Fruit fly (Drosophila melanogaster): ENCODE data around the gene unc.

Gene unc

DNA sequence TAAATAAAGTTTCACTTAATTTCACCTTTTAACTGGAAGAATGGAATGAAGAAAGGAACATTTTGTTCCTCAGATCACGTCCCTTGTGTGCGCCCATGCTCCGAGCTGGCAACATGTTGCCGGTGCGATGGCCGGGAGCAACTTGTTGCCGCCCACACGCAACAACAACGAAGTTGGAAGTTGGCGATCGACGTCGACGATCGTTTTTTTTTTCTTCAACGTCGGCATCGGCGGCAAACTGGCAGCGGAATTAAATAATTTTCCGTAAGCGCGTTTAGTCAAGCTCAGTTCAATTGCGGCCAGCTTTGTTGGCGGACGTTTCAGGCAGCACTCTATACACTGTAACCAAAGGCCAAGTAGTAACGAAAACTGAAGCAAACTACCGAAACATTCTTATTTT is 6.8 kb upstream of the unc start, which contains the start of gene ldd (continued):
- TF ChIP-seq Adf1 (GFP tag; IDR thresholded peaks at IDR 0.05), result peak; percentile 48; the same call in 1 of the 2 replicates
- peak; percentile 32; the same call in 1 of the 2 replicates for TF ChIP-seq NFAT (GFP tag; IDR thresholded peaks at IDR 0.05)
- TF ChIP-seq Hr78 (GFP tag; optimal IDR thresholded peaks at IDR 0.05), result no peak
- no peak for TF ChIP-seq wdn (GFP tag; IDR thresholded peaks at IDR 0.05)
- TF ChIP-seq CG18011 (GFP tag; optimal IDR thresholded peaks at IDR 0.05), result no peak
- no peak for TF ChIP-seq eyg (GFP tag; optimal IDR thresholded peaks at IDR 0.05)
- TF ChIP-seq MESR4 (GFP tag; optimal IDR thresholded peaks at IDR 0.05), result no peak
- TF ChIP-seq Optix (GFP tag; IDR thresholded peaks at IDR 0.05), result no peak
- TF ChIP-seq sqz (GFP tag; optimal IDR thresholded peaks at IDR 0.05), result peak; percentile 13
- no peak for TF ChIP-seq run (tag; optimal IDR thresholded peaks at IDR 0.05)
- peak; percentile 48 for TF ChIP-seq Deaf1 (tag; optimal IDR thresholded peaks at IDR 0.05)

DNA sequence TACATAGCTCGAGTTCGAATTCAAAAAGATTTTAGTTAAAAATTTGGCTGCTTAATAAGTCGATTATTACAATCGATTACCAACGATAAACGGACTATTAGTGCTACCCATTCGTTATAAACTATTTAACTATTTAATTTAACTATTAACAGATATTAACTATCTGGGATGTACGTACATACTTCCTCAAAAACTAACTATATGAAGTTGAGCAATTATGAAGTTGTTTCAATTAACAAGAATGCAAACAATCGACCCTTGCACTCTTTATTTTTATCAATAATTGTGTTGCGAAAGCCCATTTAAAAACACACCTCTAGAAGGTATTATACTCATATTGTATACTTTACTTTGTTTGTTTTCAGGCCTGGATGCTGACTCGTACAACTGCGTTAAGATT is 10.4 kb downstream of the unc start, which contains the start of gene CG1503:
TSS of gene CG1503 (minus strand) at position 101 of the 400 bp plus-strand sequence.
- TF ChIP-seq Oli (tag; optimal IDR thresholded peaks at IDR 0.05) (no peak), org-1 (GFP tag; optimal IDR thresholded peaks at IDR 0.05) (no peak), zfh2 (GFP tag; optimal IDR thresholded peaks at IDR 0.05) (no peak), jigr1 (GFP tag; IDR thresholded peaks at IDR 0.05) (no peak), CG10366 (GFP tag; IDR thresholded peaks at IDR 0.05) (no peak), CG17359 (tag; optimal IDR thresholded peaks at IDR 0.05) (no peak), trem (tag; optimal IDR thresholded peaks at IDR 0.05) (no peak), grn (GFP tag; optimal IDR thresholded peaks at IDR 0.05) (no peak), sima (GFP tag; optimal IDR thresholded peaks at IDR 0.05) (no peak)

DNA sequence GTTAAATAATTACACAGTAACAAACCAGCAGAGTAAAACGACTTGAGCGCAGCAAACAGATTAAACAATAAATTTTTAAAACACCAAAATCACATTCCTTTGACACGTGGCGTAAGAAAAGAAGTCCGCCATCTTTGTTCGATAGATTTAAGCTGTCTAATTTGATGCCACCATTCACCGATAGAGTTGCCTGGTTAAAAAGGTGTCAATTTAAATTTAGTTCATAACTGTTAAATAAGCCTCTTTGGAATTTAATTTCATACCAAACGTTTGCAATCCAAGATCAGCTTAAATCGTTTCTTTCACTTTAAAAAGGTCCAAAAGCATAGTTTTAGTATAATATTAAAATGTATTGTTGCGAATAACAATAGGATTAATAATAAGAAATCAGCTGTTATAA is 14.6 kb downstream of the unc start, which contains the start of gene CG15446:
TSS of gene CG15446 (minus strand) at position 101 of the 400 bp plus-strand sequence.
- TF ChIP-seq CG11504 (tag; optimal IDR thresholded peaks at IDR 0.05), result no peak
- TF ChIP-seq sens (GFP tag), result peak; percentile 26

DNA sequence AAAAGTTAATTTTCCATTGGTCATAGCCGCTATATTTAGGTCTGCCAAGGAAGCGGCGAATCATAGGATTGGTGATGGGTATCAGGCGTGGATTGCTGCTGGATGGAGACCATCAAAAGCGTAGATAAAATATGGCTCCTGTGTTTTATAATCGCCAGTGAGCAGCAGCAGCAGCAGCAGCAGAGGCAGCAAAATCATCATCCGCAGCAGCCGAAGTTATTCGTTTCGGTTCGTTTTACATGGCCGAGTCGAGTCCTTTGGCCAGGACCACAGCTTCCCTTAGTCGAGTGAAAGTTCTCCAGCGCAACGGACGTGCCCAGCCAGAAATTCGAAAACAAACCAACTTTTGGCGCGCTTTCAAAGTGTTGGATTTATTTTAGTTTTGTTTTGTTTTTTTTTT is 23.2 kb downstream of the unc start, which contains the start of gene stg1:
TSS of gene stg1 (plus strand) at position 301 of the 400 bp plus-strand sequence.
- TF ChIP-seq ken (GFP tag; IDR thresholded peaks at IDR 0.05) (no peak), Deaf1 (tag; optimal IDR thresholded peaks at IDR 0.05) (peak; percentile 56)

DNA sequence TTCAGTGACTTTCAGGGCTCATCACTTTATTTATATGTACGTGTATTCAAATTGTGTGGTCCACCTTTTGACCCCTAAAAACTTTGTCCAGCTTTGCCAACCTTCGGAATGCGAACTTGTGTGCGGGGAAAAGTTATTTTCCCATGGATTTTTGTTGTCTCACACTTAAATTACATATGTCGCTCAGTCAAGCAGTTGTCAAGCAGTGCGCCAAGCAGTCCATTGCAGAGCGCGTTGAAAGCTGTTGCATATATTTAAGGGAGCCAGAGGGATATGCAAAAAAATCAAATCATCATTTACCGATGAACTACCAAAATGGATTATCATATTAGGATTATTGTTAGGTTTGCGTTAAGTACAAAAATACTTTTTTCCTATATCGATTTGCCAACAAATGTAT is 33.5 kb downstream of the unc start:
- no peak for TF ChIP-seq CG12299 (tag; optimal IDR thresholded peaks at IDR 0.05)
- TF ChIP-seq Dfd (GFP tag; optimal IDR thresholded peaks at IDR 0.05), result peak in 1 of 2 experiments; percentile 61
- TF ChIP-seq stwl (tag; optimal IDR thresholded peaks at IDR 0.05), result peak; percentile 67
- peak; percentile 7 for TF ChIP-seq sens (GFP tag)
- no peak for TF ChIP-seq pros (GFP tag; optimal IDR thresholded peaks at IDR 0.05)
- 0 out of 3 replicates have a peak, but pooled peaks have one; percentile 27 for TF ChIP-seq CG6791 (GFP tag; IDR thresholded peaks at IDR 0.05; ENCODE audit: partially characterized antibody)
- TF ChIP-seq CG2199 (GFP tag; IDR thresholded peaks at IDR 0.05), result 0 out of 3 replicates have a peak, but pooled peaks have one; percentile 47
- peak; percentile 22 for TF ChIP-seq Ets65A (GFP tag)
- no peak for TF ChIP-seq ssp (GFP tag; IDR thresholded peaks at IDR 0.05)
- peak; percentile 59 for TF ChIP-seq CG8290 (GFP tag; optimal IDR thresholded peaks at IDR 0.05)
- peak in 1 of 2 experiments; percentile 55 for TF ChIP-seq CG8290 (tag; optimal IDR thresholded peaks at IDR 0.05)
- no peak for TF ChIP-seq CG30431 (GFP tag; optimal IDR thresholded peaks at IDR 0.05)
- TF ChIP-seq CG31365 (tag; optimal IDR thresholded peaks at IDR 0.05), result peak; percentile 93

Data from whole organism, embryonic.